Fruit fly (Drosophila melanogaster) whole organism, prepupa: ENCODE data around the gene Cand1.

Experiments used
- Eip78C ChIP-seq: fragments of 200-800 bp; sonication (Bioruptor generic); peaks from one replicate; lab custom pipeline; 2016; ENCODE audit warnings: missing biosample characterization, missing genetic modification characterization
- Hr38 ChIP-seq: sonication (Bioruptor generic); optimal IDR thresholded peaks from 2 replicates; lab custom pipeline; 2016; ENCODE audit warnings: missing biosample characterization, missing genetic modification characterization
- Sox102F ChIP-seq: fragments of 200-800 bp; sonication (Bioruptor generic); optimal IDR thresholded peaks from 2 replicates; lab custom pipeline; 2016; ENCODE audit warnings: missing biosample characterization, mild to moderate bottlenecking, missing genetic modification characterization
- pdm3 ChIP-seq: fragments of 200-800 bp; sonication (Bioruptor generic); optimal IDR thresholded peaks from 3 replicates; lab custom pipeline; 2016; ENCODE audit warnings: missing biosample characterization, missing genetic modification characterization
- vri ChIP-seq: fragments of 200-800 bp; sonication (Bioruptor generic); optimal IDR thresholded peaks from 3 replicates; lab custom pipeline; 2016; ENCODE audit warnings: missing biosample characterization, mild to moderate bottlenecking, missing genetic modification characterization

DNA sequence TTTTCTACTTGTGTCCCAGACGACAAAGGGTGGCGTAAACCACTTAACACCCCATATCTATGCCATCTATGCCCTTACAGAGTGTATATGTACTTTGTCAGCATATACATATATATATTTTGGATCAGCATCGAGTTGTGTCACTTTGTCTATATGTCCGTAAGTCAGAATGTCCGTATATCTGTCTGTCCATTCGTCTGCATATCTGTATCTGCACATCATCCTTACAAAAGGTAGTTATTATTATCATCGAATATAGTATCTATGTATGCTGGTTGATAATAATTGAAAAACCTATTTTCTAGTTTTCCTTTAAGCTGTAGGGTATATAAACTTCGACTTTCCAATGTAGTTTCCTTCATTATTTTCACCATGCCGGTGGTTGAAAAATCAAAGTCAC, 11.4 kb downstream of the Cand1 start:
- TF ChIP-seq Sox102F = no peak
- TF ChIP-seq Hr38 = no peak
- no peak for TF ChIP-seq pdm3 (GFP tag; lab: Kevin White, UChicago)
- no peak for TF ChIP-seq Eip78C
- no peak for TF ChIP-seq vri (GFP tag; lab: Kevin White, UChicago)
